Fruit fly (Drosophila melanogaster) whole organism, embryonic: ENCODE results near the gene Antdh.

Experiments used
- Antp ChIP-seq: fragments of 200-800 bp; sonication (Bioruptor generic); optimal IDR thresholded peaks from 3 replicates; lab custom pipeline; 2016; ENCODE audit warnings: missing biosample characterization, missing genetic modification characterization
- Atf3 ChIP-seq: fragments of 200-800 bp; sonication (Bioruptor generic); optimal IDR thresholded peaks from 3 replicates; lab custom pipeline; 2016; ENCODE audit warnings: missing biosample characterization, missing genetic modification characterization
- CG10979 ChIP-seq: fragments of 200-800 bp; sonication (Bioruptor generic); optimal IDR thresholded peaks from 2 replicates; lab custom pipeline; 2018; ENCODE audit warnings: missing biosample characterization, mild to moderate bottlenecking, missing genetic modification characterization, moderate library complexity
- CG1529 ChIP-seq: fragments of 200-800 bp; sonication (Bioruptor generic); optimal IDR thresholded peaks from 3 replicates; lab custom pipeline; 2018; ENCODE audit warnings: missing biosample characterization, missing genetic modification characterization
- CG1603 ChIP-seq: fragments of 200-800 bp; sonication (Bioruptor generic); optimal IDR thresholded peaks from 2 replicates; lab custom pipeline; 2019; ENCODE audit warnings: missing biosample characterization, mild to moderate bottlenecking, missing genetic modification characterization, moderate library complexity
- CG16815 ChIP-seq: fragments of 200-800 bp; sonication (Bioruptor generic); optimal IDR thresholded peaks from 3 replicates; lab custom pipeline; 2017; ENCODE audit warnings: missing biosample characterization, mild to moderate bottlenecking, missing genetic modification characterization
- CG17359 ChIP-seq: fragments of 200-800 bp; sonication (Bioruptor generic); optimal IDR thresholded peaks from 3 replicates; lab custom pipeline; 2018; ENCODE audit warnings: missing biosample characterization, mild to moderate bottlenecking, missing genetic modification characterization, moderate library complexity
- CG17612 ChIP-seq: fragments of 200-800 bp; sonication (Bioruptor generic); IDR thresholded peaks from 2 replicates; pipeline ENCODE4 v1.3.6; 2022; ENCODE audit warnings: missing biosample characterization, missing genetic modification characterization
- CG17912 ChIP-seq: fragments of 200-800 bp; sonication (Bioruptor generic); optimal IDR thresholded peaks from 2 replicates; lab custom pipeline; 2018; ENCODE audit warnings: missing biosample characterization, mild to moderate bottlenecking, missing genetic modification characterization
- CG18011 ChIP-seq: fragments of 200-800 bp; sonication (Bioruptor generic); optimal IDR thresholded peaks from 2 replicates; lab custom pipeline; 2017; ENCODE audit warnings: missing biosample characterization, missing genetic modification characterization, mild to moderate bottlenecking, moderate library complexity, missing genotype
- CG18764 ChIP-seq: fragments of 200-800 bp; sonication (Bioruptor generic); optimal IDR thresholded peaks from 3 replicates; lab custom pipeline; 2016; ENCODE audit warnings: missing biosample characterization, missing genetic modification characterization
- CG31365 ChIP-seq: fragments of 200-800 bp; sonication (Bioruptor generic); optimal IDR thresholded peaks from 2 replicates; lab custom pipeline; 2018; ENCODE audit warnings: missing biosample characterization, mild to moderate bottlenecking, missing genetic modification characterization
- CG34224 ChIP-seq: fragments of 200-800 bp; sonication (Bioruptor generic); IDR thresholded peaks from 3 replicates; pipeline ENCODE4 v1.3.6; 2022; ENCODE audit warnings: missing biosample characterization, missing genetic modification characterization; ENCODE audit not compliant: partially characterized antibody
- CG4820 ChIP-seq: fragments of 200-800 bp; sonication (Bioruptor generic); optimal IDR thresholded peaks from 3 replicates; lab custom pipeline; 2016; ENCODE audit warnings: missing biosample characterization, missing genetic modification characterization
- CG5245 ChIP-seq: fragments of 200-800 bp; sonication (Bioruptor generic); optimal IDR thresholded peaks from 3 replicates; lab custom pipeline; 2016; ENCODE audit warnings: missing biosample characterization, missing genetic modification characterization
- CG7372 ChIP-seq: fragments of 200-800 bp; sonication (Bioruptor generic); IDR thresholded peaks from 2 replicates; pipeline ENCODE4 v1.3.6; 2022; ENCODE audit warnings: missing biosample characterization, missing genetic modification characterization
- CG7839 ChIP-seq: fragments of 200-800 bp; sonication (Bioruptor generic); optimal IDR thresholded peaks from 3 replicates; lab custom pipeline; 2018; ENCODE audit warnings: missing biosample characterization, mild to moderate bottlenecking, missing genetic modification characterization, moderate library complexity
- CG7928 ChIP-seq: fragments of 200-800 bp; sonication (Bioruptor generic); optimal IDR thresholded peaks from 2 replicates; lab custom pipeline; 2017; ENCODE audit warnings: missing biosample characterization, mild to moderate bottlenecking, missing genetic modification characterization
- CG8359 ChIP-seq: fragments of 200-800 bp; sonication (Bioruptor generic); optimal IDR thresholded peaks from 2 replicates; lab custom pipeline; 2017; ENCODE audit warnings: missing biosample characterization, mild to moderate bottlenecking, missing genetic modification characterization, borderline replicate concordance
- Dad ChIP-seq: fragments of 200-800 bp; sonication (Bioruptor generic); optimal IDR thresholded peaks from 3 replicates; lab custom pipeline; 2016; ENCODE audit warnings: missing biosample characterization, missing genetic modification characterization
- Dip3 ChIP-seq: fragments of 200-800 bp; sonication (Bioruptor generic); optimal IDR thresholded peaks from 3 replicates; lab custom pipeline; 2016; ENCODE audit warnings: missing biosample characterization, missing genetic modification characterization
- E2f2 ChIP-seq: fragments of 200-800 bp; sonication (Bioruptor generic); IDR thresholded peaks from 2 replicates; pipeline ENCODE4 v1.3.6; 2022; ENCODE audit warnings: missing biosample characterization, missing genetic modification characterization
- Eip74EF ChIP-seq, 2 experiments: fragments of 200-800 bp in 1 of 2; fragments of >200 bp in 1 of 2; sonication (Bioruptor generic) in 1 of 2; optimal IDR thresholded peaks; 2 replicates each; lab custom pipeline; 2017 to 2019; ENCODE audit warnings: missing biosample characterization in 2 of 2, missing genetic modification characterization in 2 of 2, mild to moderate bottlenecking in 1 of 2, moderate library complexity in 1 of 2
- H15 ChIP-seq: fragments of 200-800 bp; sonication (Bioruptor generic); IDR thresholded peaks from 3 replicates; pipeline ENCODE4 v1.3.6; 2022; ENCODE audit warnings: missing biosample characterization, missing genetic modification characterization
- Hr39 ChIP-seq: fragments of >200 bp; optimal IDR thresholded peaks from 2 replicates; lab custom pipeline; 2017
- Hr51 ChIP-seq, 2 experiments: fragments of 200-800 bp; sonication (Bioruptor generic); optimal IDR thresholded peaks; 2 replicates in 1 of 2; 3 replicates in 1 of 2; lab custom pipeline; 2016 to 2018; ENCODE audit warnings: missing biosample characterization in 2 of 2, missing genetic modification characterization in 2 of 2, mild to moderate bottlenecking in 1 of 2, moderate library complexity in 1 of 2
- Lim3 ChIP-seq: fragments of 200-800 bp; sonication (Bioruptor generic); IDR thresholded peaks from 2 replicates; pipeline ENCODE4 v1.3.6; 2022; ENCODE audit warnings: missing biosample characterization, missing genetic modification characterization
- MBD-R2 ChIP-seq: fragments of 200-800 bp; sonication (Bioruptor generic); IDR thresholded peaks from 2 replicates; pipeline ENCODE4 v1.3.6; 2022; ENCODE audit warnings: missing biosample characterization, missing genetic modification characterization
- NC2α ChIP-seq: fragments of 200-800 bp; sonication (Bioruptor generic); optimal IDR thresholded peaks from 2 replicates; lab custom pipeline; 2016; ENCODE audit warnings: missing biosample characterization, missing genetic modification characterization
- Side ChIP-seq: fragments of 200-800 bp; sonication (Bioruptor generic); optimal IDR thresholded peaks from 2 replicates; lab custom pipeline; 2016; ENCODE audit warnings: missing biosample characterization, missing genetic modification characterization
- Xbp1 ChIP-seq: fragments of 200-800 bp; sonication (Bioruptor generic); optimal IDR thresholded peaks from 3 replicates; lab custom pipeline; 2016; ENCODE audit warnings: missing biosample characterization, mild to moderate bottlenecking, missing genetic modification characterization
- disco-r ChIP-seq: fragments of 200-800 bp; sonication (Bioruptor generic); optimal IDR thresholded peaks from 2 replicates; lab custom pipeline; 2016; ENCODE audit warnings: missing biosample characterization, missing genetic modification characterization
- esg ChIP-seq: fragments of 200-800 bp; sonication (Bioruptor generic); conservative IDR thresholded peaks from 2 replicates; pipeline ENCODE4 v1.3.6; 2022; ENCODE audit warnings: missing biosample characterization, missing genetic modification characterization
- eyg ChIP-seq: fragments of 200-800 bp; sonication (Bioruptor generic); optimal IDR thresholded peaks from 3 replicates; lab custom pipeline; 2016; ENCODE audit warnings: missing biosample characterization, missing genetic modification characterization
- fu2 ChIP-seq: fragments of 200-800 bp; sonication (Bioruptor generic); optimal IDR thresholded peaks from 2 replicates; lab custom pipeline; 2016; ENCODE audit warnings: missing biosample characterization, missing genetic modification characterization
- grn ChIP-seq: fragments of 200-800 bp; sonication (Bioruptor generic); optimal IDR thresholded peaks from 3 replicates; lab custom pipeline; 2017; ENCODE audit warnings: missing biosample characterization, missing genetic modification characterization
- h ChIP-seq: fragments of >200 bp; optimal IDR thresholded peaks from 2 replicates; lab custom pipeline; 2017
- hbn ChIP-seq: fragments of 200-800 bp; sonication (Bioruptor generic); IDR thresholded peaks from 2 replicates; pipeline ENCODE4 v1.3.6; 2022; ENCODE audit warnings: missing biosample characterization, missing genetic modification characterization; ENCODE audit not compliant: partially characterized antibody
- jumu ChIP-seq: fragments of 200-800 bp; sonication (Bioruptor generic); optimal IDR thresholded peaks from 3 replicates; lab custom pipeline; 2016; ENCODE audit warnings: missing biosample characterization, missing genetic modification characterization
- kah ChIP-seq: fragments of 200-800 bp; sonication (Bioruptor generic); optimal IDR thresholded peaks from 2 replicates; lab custom pipeline; 2018; ENCODE audit warnings: missing biosample characterization, mild to moderate bottlenecking, missing genetic modification characterization
- kni ChIP-seq: fragments of 200-800 bp; sonication (Bioruptor generic); optimal IDR thresholded peaks from 3 replicates; lab custom pipeline; 2017; ENCODE audit warnings: mild to moderate bottlenecking, missing biosample characterization, missing genetic modification reagents, missing genetic modification characterization
- knrl ChIP-seq: fragments of 200-800 bp; sonication (Bioruptor generic); IDR thresholded peaks from 3 replicates; pipeline ENCODE4 v1.3.6; 2022; ENCODE audit warnings: missing biosample characterization, missing genetic modification characterization; ENCODE audit not compliant: partially characterized antibody
- lbe ChIP-seq: fragments of 200-800 bp; sonication (Bioruptor generic); optimal IDR thresholded peaks from 2 replicates; lab custom pipeline; 2016; ENCODE audit warnings: missing biosample characterization, mild to moderate bottlenecking, missing genetic modification characterization
- lov ChIP-seq, 2 experiments: fragments of 200-800 bp in 1 of 2; fragments of >200 bp in 1 of 2; sonication (Bioruptor generic) in 1 of 2; IDR thresholded peaks in 1 of 2; optimal IDR thresholded peaks in 1 of 2; 2 replicates in 1 of 2; 3 replicates in 1 of 2; pipeline versions ENCODE4 v1.3.6 to Lab custom; 2017 to 2022; ENCODE audit warnings: missing biosample characterization in 1 of 2, missing genetic modification characterization in 1 of 2
- nmo ChIP-seq: fragments of 200-800 bp; sonication (Bioruptor generic); optimal IDR thresholded peaks from 2 replicates; lab custom pipeline; 2018; ENCODE audit warnings: missing biosample characterization, mild to moderate bottlenecking, missing genetic modification characterization, moderate library complexity
- pho ChIP-seq: fragments of 200-800 bp; sonication (Bioruptor generic); optimal IDR thresholded peaks from 2 replicates; lab custom pipeline; 2016; ENCODE audit warnings: missing biosample characterization, missing genetic modification characterization
- pnt ChIP-seq: fragments of 200-800 bp; sonication (Bioruptor generic); optimal IDR thresholded peaks from 3 replicates; lab custom pipeline; 2016; ENCODE audit warnings: missing biosample characterization, missing genetic modification characterization
- rib ChIP-seq: fragments of 200-800 bp; sonication (Bioruptor generic); IDR thresholded peaks from 2 replicates; pipeline ENCODE4 v1.3.6; 2022; ENCODE audit warnings: missing biosample characterization, missing genetic modification characterization
- ssp ChIP-seq: fragments of 200-800 bp; sonication (Bioruptor generic); IDR thresholded peaks from 2 replicates; pipeline ENCODE4 v1.3.6; 2022; ENCODE audit warnings: missing biosample characterization, missing genetic modification characterization
- stc ChIP-seq: fragments of 200-800 bp; sonication (Bioruptor generic); IDR thresholded peaks from 2 replicates; pipeline ENCODE4 v1.3.6; 2022; ENCODE audit warnings: missing biosample characterization, missing genetic modification characterization
- sug ChIP-seq: fragments of 200-800 bp; optimal IDR thresholded peaks from 2 replicates; lab custom pipeline; 2019; ENCODE audit warnings: missing biosample characterization, mild to moderate bottlenecking, missing genetic modification characterization, moderate library complexity

Antdh gene

dm6 chrX:11149201-11149600 lies 19.7 kb downstream of the Antdh start, which contains the start of gene Lint-1 (continued):
- TF ChIP-seq Eip74EF (GFP tag; optimal IDR thresholded peaks at IDR 0.05; lab: Kevin White, UChicago) (no peak), CG16815 (no peak), NC2α (no peak), pho (GFP tag; lab: Kevin White, UChicago) (no peak), CG31365 (no peak), CG17612 (no peak), CG18764 (GFP tag; lab: Kevin White, UChicago) (no peak), E2f2 (GFP tag; lab: Robert Waterston, UW) (peak; percentile 21; the same call in 1 of the 2 replicates), pnt (no peak), Xbp1 (GFP tag; lab: Kevin White, UChicago) (peak; percentile 49), Antp (GFP tag; lab: Kevin White, UChicago) (peak; percentile 14), esg (no peak), CG7928 (GFP tag; lab: Kevin White, UChicago) (no peak), h (lab: Kevin White, UChicago) (no peak), Dip3 (GFP tag; lab: Kevin White, UChicago) (no peak), grn (GFP tag; lab: Kevin White, UChicago) (no peak), stc (no peak), CG10979 (tag; lab: Kevin White, UChicago) (no peak), Side (GFP tag; lab: Kevin White, UChicago) (peak; percentile 12), CG4820 (no peak), Dad (GFP tag; lab: Kevin White, UChicago) (no peak), disco-r (GFP tag; lab: Kevin White, UChicago) (no peak), kah (GFP tag; lab: Kevin White, UChicago) (no peak), eyg (GFP tag; lab: Kevin White, UChicago) (no peak), CG34224 (GFP tag; lab: Robert Waterston, UW) (no peak), Hr51 (GFP tag; optimal IDR thresholded peaks at IDR 0.05; lab: Kevin White, UChicago) (no peak), hbn (GFP tag; lab: Robert Waterston, UW) (no peak), H15 (GFP tag; lab: Robert Waterston, UW) (no peak), fu2 (GFP tag; lab: Kevin White, UChicago) (no peak), nmo (GFP tag; lab: Kevin White, UChicago) (no peak), CG1603 (peak; percentile 94), lbe (GFP tag; lab: Kevin White, UChicago) (no peak), CG7372 (GFP tag; lab: Robert Waterston, UW) (no peak), jumu (GFP tag; lab: Kevin White, UChicago) (peak; percentile 7), sug (tag; lab: Kevin White, UChicago) (no peak), MBD-R2 (peak; percentile 33; the same call in 1 of the 2 replicates), Atf3 (GFP tag; lab: Kevin White, UChicago) (no peak), CG7839 (no peak), Lim3 (no peak), rib (no peak), Hr39 (lab: Kevin White, UChicago) (no peak), CG1529 (no peak), CG18011 (GFP tag; lab: Kevin White, UChicago) (no peak), CG8359 (GFP tag; lab: Kevin White, UChicago) (no peak), kni (no peak), knrl (GFP tag; lab: Robert Waterston, UW) (peak; percentile 24; the same call in 1 of the 3 replicates), CG5245 (GFP tag; lab: Kevin White, UChicago) (no peak), ssp (GFP tag; lab: Robert Waterston, UW) (peak; percentile 39), CG17359 (tag; lab: Kevin White, UChicago) (no peak), CG17912 (GFP tag; lab: Kevin White, UChicago) (no peak), lov (optimal IDR thresholded peaks at IDR 0.05; lab: Kevin White, UChicago) (no peak), lov (GFP tag; IDR thresholded peaks at IDR 0.05; lab: Robert Waterston, UW) (no peak)
